Fruit fly (Drosophila melanogaster) whole organism, wandering third instar larva: ENCODE results near the gene Spn28Db.

Experiments used
- Abd-B ChIP-seq: fragments of >200 bp; optimal IDR thresholded peaks from 2 replicates; lab custom pipeline; 2017; ENCODE audit warnings: missing biosample characterization, missing genetic modification characterization
- CG32264 ChIP-seq: fragments of 200-800 bp; sonication (Bioruptor generic); optimal IDR thresholded peaks from 2 replicates; lab custom pipeline; 2016; ENCODE audit warnings: missing biosample characterization, missing genetic modification characterization
- CG9705 ChIP-seq: fragments of 200-800 bp; sonication (Bioruptor generic); optimal IDR thresholded peaks from 2 replicates; lab custom pipeline; 2018; ENCODE audit warnings: missing biosample characterization, mild to moderate bottlenecking, missing genetic modification characterization
- CrebA ChIP-seq: fragments of 200-800 bp; sonication (Bioruptor generic); optimal IDR thresholded peaks from 2 replicates; lab custom pipeline; 2016; ENCODE audit warnings: missing biosample characterization, mild to moderate bottlenecking, missing genetic modification characterization, borderline replicate concordance
- Dfd ChIP-seq: fragments of >200 bp; optimal IDR thresholded peaks from 2 replicates; lab custom pipeline; 2017; ENCODE audit warnings: missing biosample characterization, missing genetic modification characterization
- Dif ChIP-seq: fragments of 200-275, 200-300 bp; sonication (Bioruptor generic); optimal IDR thresholded peaks from 2 replicates; lab custom pipeline; 2018; ENCODE audit warnings: missing biosample characterization, missing genetic modification characterization; ENCODE audit not compliant: partially characterized antibody
- GATAd ChIP-seq: sonication (Bioruptor generic); optimal IDR thresholded peaks from 2 replicates; lab custom pipeline; 2016; ENCODE audit warnings: missing biosample characterization, missing genetic modification characterization
- HLH106 ChIP-seq: fragments of 200-800 bp; optimal IDR thresholded peaks from 3 replicates; lab custom pipeline; 2019; ENCODE audit warnings: missing biosample characterization, mild to moderate bottlenecking, missing genetic modification characterization, moderate library complexity
- Hr78 ChIP-seq: fragments of >200 bp; optimal IDR thresholded peaks from 2 replicates; lab custom pipeline; 2017; ENCODE audit warnings: missing biosample characterization, missing genetic modification characterization
- Mio ChIP-seq: sonication (Bioruptor generic); optimal IDR thresholded peaks from 2 replicates; lab custom pipeline; 2016; ENCODE audit warnings: missing biosample characterization, missing genetic modification characterization
- Myc ChIP-seq: fragments of >200 bp; optimal IDR thresholded peaks from 2 replicates; lab custom pipeline; 2017
- N ChIP-seq: fragments of >200 bp; optimal IDR thresholded peaks from 2 replicates; lab custom pipeline; 2018; ENCODE audit warnings: missing biosample characterization, missing external identifiers, missing genetic modification characterization
- Rel ChIP-seq, 2 experiments: fragments of 200-800 bp; sonication (Bioruptor generic) in 1 of 2; optimal IDR thresholded peaks; 2 replicates in 1 of 2; 3 replicates in 1 of 2; lab custom pipeline; 2016 to 2019; ENCODE audit warnings: mild to moderate bottlenecking in 2 of 2, missing biosample characterization in 2 of 2, missing genetic modification characterization in 2 of 2, moderate library complexity in 1 of 2
- Vsx2 ChIP-seq: fragments of 200-300, 225-300 bp; sonication (Bioruptor generic); optimal IDR thresholded peaks from 2 replicates; lab custom pipeline; 2018; ENCODE audit warnings: missing biosample characterization, missing genetic modification characterization; ENCODE audit not compliant: partially characterized antibody
- br ChIP-seq: fragments of 200-800 bp; sonication (Bioruptor generic); optimal IDR thresholded peaks from 2 replicates; lab custom pipeline; 2016; ENCODE audit warnings: missing biosample characterization, missing genetic modification characterization
- brk ChIP-seq: fragments of 200-800 bp; sonication (Bioruptor generic); optimal IDR thresholded peaks from 2 replicates; lab custom pipeline; 2016; ENCODE audit warnings: missing biosample characterization, mild to moderate bottlenecking, missing genetic modification characterization
- dl ChIP-seq, 2 experiments: fragments of 175-275, 200-275 bp in 1 of 2; fragments of 200-275 bp in 1 of 2; sonication (Bioruptor generic); optimal IDR thresholded peaks; lab custom pipeline; 2018; ENCODE audit warnings: mild to moderate bottlenecking in 2 of 2, missing biosample characterization in 2 of 2, missing genetic modification characterization in 2 of 2, moderate library complexity in 2 of 2; ENCODE audit not compliant: partially characterized antibody in 2 of 2, insufficient read depth in 1 of 2
- dmrt93B ChIP-seq: fragments of 200-800 bp; sonication (Bioruptor generic); optimal IDR thresholded peaks from 2 replicates; lab custom pipeline; 2018; ENCODE audit warnings: missing biosample characterization, mild to moderate bottlenecking, missing genetic modification characterization
- dsf ChIP-seq: sonication (Bioruptor generic); optimal IDR thresholded peaks from 2 replicates; lab custom pipeline; 2016; ENCODE audit warnings: missing biosample characterization, missing genetic modification characterization, borderline replicate concordance
- ey ChIP-seq: fragments of 200-800 bp; sonication (Bioruptor generic); optimal IDR thresholded peaks from 2 replicates; lab custom pipeline; 2016; ENCODE audit warnings: missing biosample characterization, missing genetic modification characterization
- fru ChIP-seq: fragments of 200-800 bp; sonication (Bioruptor generic); optimal IDR thresholded peaks from 3 replicates; lab custom pipeline; 2016; ENCODE audit warnings: missing biosample characterization, mild to moderate bottlenecking, missing genetic modification characterization
- h ChIP-seq: fragments of 200-800 bp; sonication (Bioruptor generic); optimal IDR thresholded peaks from 3 replicates; lab custom pipeline; 2016; ENCODE audit warnings: missing biosample characterization, mild to moderate bottlenecking, missing genetic modification characterization
- pan ChIP-seq: fragments of >200 bp; optimal IDR thresholded peaks from 2 replicates; lab custom pipeline; 2017
- psq ChIP-seq: fragments of 200-800 bp; sonication (Bioruptor generic); optimal IDR thresholded peaks from 3 replicates; lab custom pipeline; 2017; ENCODE audit warnings: missing biosample characterization, mild to moderate bottlenecking, missing genetic modification characterization, moderate library complexity
- rgr ChIP-seq: fragments of 200-800 bp; sonication (Bioruptor generic); optimal IDR thresholded peaks from 3 replicates; lab custom pipeline; 2016; ENCODE audit warnings: missing biosample characterization, mild to moderate bottlenecking, missing genetic modification characterization
- sage ChIP-seq: fragments of 200-800 bp; sonication (Bioruptor generic); optimal IDR thresholded peaks from 2 replicates; lab custom pipeline; 2016; ENCODE audit warnings: missing biosample characterization, mild to moderate bottlenecking, missing genetic modification characterization
- sv ChIP-seq: fragments of 200-800 bp; sonication (Bioruptor generic); optimal IDR thresholded peaks from 3 replicates; lab custom pipeline; 2016; ENCODE audit warnings: missing biosample characterization, missing genetic modification characterization
- tai ChIP-seq: sonication (Bioruptor generic); optimal IDR thresholded peaks from 2 replicates; lab custom pipeline; 2016; ENCODE audit warnings: missing biosample characterization, missing genetic modification characterization
- usp ChIP-seq: fragments of >200 bp; optimal IDR thresholded peaks from 2 replicates; lab custom pipeline; 2017; ENCODE audit warnings: missing biosample characterization, missing genetic modification characterization
- woc ChIP-seq: sonication (Bioruptor generic); optimal IDR thresholded peaks from 2 replicates; lab custom pipeline; 2016; ENCODE audit warnings: missing biosample characterization, mild to moderate bottlenecking, missing genetic modification characterization

Spn28Db gene

DNA sequence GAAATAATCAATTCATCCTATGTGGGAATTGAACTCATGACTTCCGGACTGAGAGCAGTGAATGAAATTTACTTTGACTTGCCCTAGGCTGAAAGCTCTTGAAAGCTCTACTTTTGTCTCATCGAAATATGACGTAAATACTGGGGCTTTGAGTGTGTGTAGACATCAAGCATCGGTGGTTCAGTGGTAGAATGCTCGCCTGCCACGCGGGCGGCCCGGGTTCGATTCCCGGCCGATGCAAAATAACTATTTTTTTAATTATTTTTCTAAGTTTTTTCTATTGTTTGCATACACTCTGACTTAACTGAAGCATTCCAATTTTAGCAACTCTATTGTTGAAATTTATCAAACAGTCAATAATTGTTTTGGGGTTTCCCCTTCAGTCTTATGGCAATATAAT lies 17.8 kb downstream of the Spn28Db start:
- no peak for TF ChIP-seq dmrt93B (GFP tag; lab: Kevin White, UChicago)
- TF ChIP-seq dsf (GFP tag; lab: Kevin White, UChicago) = no peak
- TF ChIP-seq Rel (GFP tag; optimal IDR thresholded peaks at IDR 0.05; lab: Kevin White, UChicago) = no peak
- peak; percentile 16 for TF ChIP-seq Rel (tag; optimal IDR thresholded peaks at IDR 0.05; lab: Kevin White, UChicago)

DNA sequence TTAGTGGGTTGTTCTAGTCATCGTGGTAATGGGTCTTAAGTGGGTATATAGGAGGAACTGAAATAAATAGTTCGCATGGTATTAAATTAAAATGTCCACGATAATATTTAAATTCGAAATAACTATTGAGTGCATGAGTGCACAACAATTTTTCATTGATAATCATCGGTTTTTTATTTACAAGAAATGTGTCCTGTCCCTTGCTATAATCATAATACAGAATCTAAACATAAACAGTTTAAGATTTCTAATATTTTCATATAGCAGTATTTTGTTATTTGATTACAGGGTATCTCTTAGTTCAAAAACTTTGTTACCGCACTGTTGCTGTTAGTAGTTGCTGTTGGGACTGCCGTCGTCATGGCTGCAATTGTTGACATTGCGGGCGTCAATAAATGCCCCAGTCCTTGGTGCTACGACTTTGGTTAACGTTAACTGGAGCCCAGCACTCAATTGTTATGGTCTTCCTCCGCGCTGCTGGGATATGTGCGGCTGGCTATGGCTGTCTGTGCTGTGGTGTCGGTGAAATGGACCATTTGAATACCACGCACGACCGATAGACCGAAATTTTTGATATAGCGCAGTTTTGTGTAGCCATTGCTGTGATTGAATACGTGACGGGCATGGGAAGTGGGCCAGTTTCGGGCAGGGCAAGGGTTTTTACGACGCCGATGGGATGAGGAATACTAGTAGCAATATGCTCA lies 18.5 kb downstream of the Spn28Db start:
- no peak for TF ChIP-seq Dfd (GFP tag; lab: Kevin White, UChicago)
- no peak for TF ChIP-seq brk (GFP tag; lab: Kevin White, UChicago)
- TF ChIP-seq sv (GFP tag; lab: Kevin White, UChicago) = peak; percentile 17

DNA sequence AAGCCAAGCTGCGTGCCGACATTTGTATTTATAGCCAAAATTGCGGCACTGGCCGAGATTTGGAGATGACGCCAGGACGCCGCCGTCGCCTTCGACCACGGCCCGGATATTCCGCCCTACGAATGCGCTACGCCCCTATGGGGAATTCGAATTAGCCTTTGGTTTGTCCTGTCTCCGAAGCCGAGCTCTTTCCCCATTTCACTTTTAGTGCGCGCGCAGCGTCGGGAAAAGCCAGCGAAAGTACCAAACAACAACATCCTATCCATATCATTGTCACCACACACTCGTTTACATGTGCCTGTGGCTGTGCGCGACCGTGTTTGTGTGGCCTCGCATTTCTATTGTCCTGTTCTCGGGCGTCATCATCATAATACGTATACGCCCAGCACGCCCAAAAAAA lies 19.2 kb downstream of the Spn28Db start, which contains the start of gene Proc:
TSS of gene Proc (minus strand) at position 101 of the 400 bp plus-strand sequence.
- TF ChIP-seq tai (GFP tag; lab: Kevin White, UChicago) (no peak), Dfd (GFP tag; lab: Kevin White, UChicago) (no peak), Vsx2 (GFP tag; lab: Kevin White, UChicago) (no peak), Mio (no peak), N (GFP tag; lab: Kevin White, UChicago) (no peak), h (no peak), br (GFP tag; lab: Kevin White, UChicago) (no peak), CG9705 (GFP tag; lab: Kevin White, UChicago) (no peak), dl (GFP tag; optimal IDR thresholded peaks at IDR 0.05; lab: Kevin White, UChicago; ENCODE audit: insufficient read depth in 1 of 2, partially characterized antibody in 2 of 2) (no peak), rgr (GFP tag; lab: Kevin White, UChicago) (no peak), Dif (GFP tag; lab: Kevin White, UChicago) (no peak), CG32264 (GFP tag; lab: Kevin White, UChicago) (no peak), Abd-B (GFP tag; lab: Kevin White, UChicago) (no peak), sv (GFP tag; lab: Kevin White, UChicago) (no peak)

DNA sequence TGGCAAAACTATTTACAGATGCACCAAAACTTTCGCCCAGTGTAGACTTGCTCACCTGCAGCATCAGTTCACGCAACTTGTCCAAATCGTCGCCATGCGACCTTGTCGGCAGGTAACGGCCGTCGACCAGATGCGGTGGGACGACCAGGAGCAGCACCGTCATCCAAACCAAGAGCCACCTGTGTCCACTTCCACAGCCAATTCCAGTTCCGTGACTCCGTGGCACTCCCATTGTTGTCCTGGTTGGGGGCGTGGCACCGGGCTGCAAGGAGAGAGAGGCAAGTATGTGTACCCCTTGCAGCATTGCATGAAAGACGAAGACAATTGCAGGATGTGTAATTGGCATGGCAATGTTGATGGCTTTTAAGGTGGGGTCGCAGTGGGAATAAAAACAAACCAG lies 20.3 kb downstream of the Spn28Db start:
- TF ChIP-seq Dfd (GFP tag; lab: Kevin White, UChicago) = no peak
- no peak for TF ChIP-seq woc
- TF ChIP-seq usp = no peak

DNA sequence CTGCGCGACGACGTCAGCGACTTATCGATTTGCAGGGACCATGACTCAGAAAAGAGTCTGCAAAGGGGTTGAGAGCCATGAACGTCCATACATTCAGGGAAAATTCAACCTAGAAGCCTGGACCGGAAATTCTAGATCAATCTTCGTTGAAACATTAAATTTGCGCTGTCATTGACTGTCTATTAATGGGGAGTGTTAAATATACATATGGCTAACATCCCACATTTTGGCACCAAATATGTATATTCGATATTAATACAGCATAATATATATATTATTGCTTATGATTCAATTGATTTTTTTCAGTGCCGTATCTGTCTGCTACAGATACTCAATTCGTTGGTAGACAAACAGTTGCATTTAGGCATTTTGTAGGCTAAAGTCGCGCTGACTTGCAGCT lies 21.9 kb downstream of the Spn28Db start:
- TF ChIP-seq pan (lab: Kevin White, UChicago) (no peak), dl (GFP tag; optimal IDR thresholded peaks at IDR 0.05; lab: Kevin White, UChicago; ENCODE audit: insufficient read depth in 1 of 2, partially characterized antibody in 2 of 2) (no peak), Dfd (GFP tag; lab: Kevin White, UChicago) (no peak), psq (GFP tag; lab: Kevin White, UChicago) (no peak), br (GFP tag; lab: Kevin White, UChicago) (no peak), fru (no peak), Rel (GFP tag; optimal IDR thresholded peaks at IDR 0.05; lab: Kevin White, UChicago) (no peak), Rel (tag; optimal IDR thresholded peaks at IDR 0.05; lab: Kevin White, UChicago) (no peak), sage (GFP tag; lab: Kevin White, UChicago) (no peak), dmrt93B (GFP tag; lab: Kevin White, UChicago) (no peak), Hr78 (no peak), GATAd (GFP tag; lab: Kevin White, UChicago) (no peak), CrebA (GFP tag; lab: Kevin White, UChicago) (no peak), tai (GFP tag; lab: Kevin White, UChicago) (no peak), HLH106 (no peak), ey (GFP tag; lab: Kevin White, UChicago) (no peak), Myc (no peak)
